Fruit fly (Drosophila melanogaster) whole organism, embryonic: Measurements from ENCODE around the gene CG5909.
A peak's percentile ranks its signal among the peaks of the same experiment; 100 is the strongest.

ENCODE experiments used
- Atf3 ChIP-seq: fragments of 200-800 bp; sonication (Bioruptor generic); optimal IDR thresholded peaks from 3 replicates; lab custom pipeline; 2016; ENCODE audit warnings: missing biosample characterization, missing genetic modification characterization
- Blimp-1 ChIP-seq: fragments of 200-800 bp; sonication (Bioruptor generic); optimal IDR thresholded peaks from 3 replicates; lab custom pipeline; 2018; ENCODE audit warnings: missing biosample characterization, missing genetic modification characterization, mild to moderate bottlenecking, moderate library complexity, missing genetic modification reagents
- CG10267 ChIP-seq: fragments of 200-800 bp; sonication (Bioruptor generic); optimal IDR thresholded peaks from 2 replicates; lab custom pipeline; 2018; ENCODE audit warnings: missing biosample characterization, mild to moderate bottlenecking, missing genetic modification characterization, moderate library complexity
- CG10979 ChIP-seq: fragments of 200-800 bp; sonication (Bioruptor generic); optimal IDR thresholded peaks from 2 replicates; lab custom pipeline; 2018; ENCODE audit warnings: missing biosample characterization, mild to moderate bottlenecking, missing genetic modification characterization, moderate library complexity
- CG12769 ChIP-seq: fragments of 200-800 bp; sonication (Bioruptor generic); optimal IDR thresholded peaks from 2 replicates; lab custom pipeline; 2019; ENCODE audit warnings: missing biosample characterization, mild to moderate bottlenecking, missing genetic modification characterization, moderate library complexity
- CG13424 ChIP-seq: fragments of 200-800 bp; sonication (Bioruptor generic); optimal IDR thresholded peaks from 2 replicates; lab custom pipeline; 2019; ENCODE audit warnings: missing biosample characterization, mild to moderate bottlenecking, missing genetic modification characterization, moderate library complexity
- CG15269 ChIP-seq: fragments of 200-800 bp; sonication (Bioruptor generic); optimal IDR thresholded peaks from 2 replicates; lab custom pipeline; 2018; ENCODE audit warnings: missing biosample characterization, mild to moderate bottlenecking, missing genetic modification characterization, moderate library complexity
- CG15479 ChIP-seq: fragments of 200-800 bp; sonication (Bioruptor generic); optimal IDR thresholded peaks from 3 replicates; lab custom pipeline; 2019; ENCODE audit warnings: missing biosample characterization, mild to moderate bottlenecking, missing genetic modification characterization, moderate library complexity
- CG17385 ChIP-seq: fragments of 200-800 bp; sonication (Bioruptor generic); optimal IDR thresholded peaks from 3 replicates; lab custom pipeline; 2018; ENCODE audit warnings: missing biosample characterization, mild to moderate bottlenecking, missing genetic modification characterization
- CG18262 ChIP-seq: fragments of 200-800 bp; optimal IDR thresholded peaks from 3 replicates; lab custom pipeline; 2019; ENCODE audit warnings: missing biosample characterization, mild to moderate bottlenecking, missing genetic modification characterization, moderate library complexity
- CG1832 ChIP-seq: fragments of 200-800 bp; sonication (Bioruptor generic); optimal IDR thresholded peaks from 2 replicates; lab custom pipeline; 2017; ENCODE audit warnings: missing biosample characterization, mild to moderate bottlenecking, missing genetic modification characterization, inconsistent platforms
- CG18764 ChIP-seq: fragments of 200-800 bp; sonication (Bioruptor generic); optimal IDR thresholded peaks from 3 replicates; lab custom pipeline; 2016; ENCODE audit warnings: missing biosample characterization, missing genetic modification characterization
- CG3995 ChIP-seq: fragments of 200-800 bp; sonication (Bioruptor generic); optimal IDR thresholded peaks from 3 replicates; lab custom pipeline; 2016; ENCODE audit warnings: missing biosample characterization, missing genetic modification characterization
- CG4360 ChIP-seq: fragments of 200-800 bp; sonication (Bioruptor generic); IDR thresholded peaks from 2 replicates; pipeline ENCODE4 v1.3.6; 2022; ENCODE audit warnings: missing biosample characterization, missing genetic modification characterization
- CG7556 ChIP-seq: fragments of 200-800 bp; sonication (Bioruptor generic); optimal IDR thresholded peaks from 2 replicates; lab custom pipeline; 2017; ENCODE audit warnings: missing biosample characterization, mild to moderate bottlenecking, missing genetic modification characterization
- CG7839 ChIP-seq: fragments of 200-800 bp; sonication (Bioruptor generic); optimal IDR thresholded peaks from 3 replicates; lab custom pipeline; 2018; ENCODE audit warnings: missing biosample characterization, mild to moderate bottlenecking, missing genetic modification characterization, moderate library complexity
- CG8478 ChIP-seq: fragments of >200 bp; optimal IDR thresholded peaks from 2 replicates; lab custom pipeline; 2018
- E2f2 ChIP-seq: fragments of 200-800 bp; sonication (Bioruptor generic); IDR thresholded peaks from 2 replicates; pipeline ENCODE4 v1.3.6; 2022; ENCODE audit warnings: missing biosample characterization, missing genetic modification characterization
- Lhr ChIP-seq: fragments of 200-800 bp; sonication (Bioruptor generic); optimal IDR thresholded peaks from 3 replicates; lab custom pipeline; 2017; ENCODE audit warnings: mild to moderate bottlenecking, missing biosample characterization, missing genetic modification reagents, missing genetic modification characterization
- MTF-1 ChIP-seq: fragments of 200-800 bp; sonication (Bioruptor generic); optimal IDR thresholded peaks from 2 replicates; lab custom pipeline; 2018; ENCODE audit warnings: missing biosample characterization, mild to moderate bottlenecking, missing genetic modification characterization, borderline replicate concordance
- Med ChIP-seq: fragments of 200-800 bp; sonication (Bioruptor generic); peaks from one replicate; lab custom pipeline; 2016; ENCODE audit warnings: missing biosample characterization, missing genetic modification characterization, mild to moderate bottlenecking, inconsistent platforms, moderate library complexity
- Pdp1 ChIP-seq, 2 experiments: fragments of 200-800 bp; sonication (Bioruptor generic); optimal IDR thresholded peaks; 3 replicates each; lab custom pipeline; 2016; ENCODE audit warnings: missing biosample characterization in 2 of 2, missing genetic modification characterization in 2 of 2, mild to moderate bottlenecking in 1 of 2, moderate library complexity in 1 of 2
- Trl ChIP-seq, 3 experiments: fragments of >200 bp in 2 of 3; fragments of 200-800 bp in 1 of 3; sonication (Bioruptor generic) in 1 of 3; optimal IDR thresholded peaks; 2 replicates in 1 of 3; 3 replicates in 2 of 3; lab custom pipeline; 2016 to 2017; ENCODE audit warnings: missing biosample characterization in 1 of 3, missing genetic modification characterization in 1 of 3
- Usf ChIP-seq: fragments of 200-800 bp; sonication (Bioruptor generic); optimal IDR thresholded peaks from 2 replicates; lab custom pipeline; 2017; ENCODE audit warnings: missing genotype, missing biosample characterization, missing genetic modification characterization
- Xbp1 ChIP-seq: fragments of 200-800 bp; sonication (Bioruptor generic); optimal IDR thresholded peaks from 3 replicates; lab custom pipeline; 2016; ENCODE audit warnings: missing biosample characterization, mild to moderate bottlenecking, missing genetic modification characterization
- abd-A ChIP-seq: fragments of 200-800 bp; sonication (Bioruptor generic); optimal IDR thresholded peaks from 3 replicates; lab custom pipeline; 2019; ENCODE audit warnings: missing biosample characterization, mild to moderate bottlenecking, missing genetic modification characterization, moderate library complexity
- caup ChIP-seq: fragments of 200-800 bp; sonication (Bioruptor generic); optimal IDR thresholded peaks from 3 replicates; lab custom pipeline; 2017; ENCODE audit warnings: missing biosample characterization, mild to moderate bottlenecking, missing genetic modification characterization, moderate library complexity; ENCODE audit not compliant: severe bottlenecking
- cg ChIP-seq: fragments of 200-800 bp; sonication (Bioruptor generic); optimal IDR thresholded peaks from 3 replicates; lab custom pipeline; 2019; ENCODE audit warnings: missing biosample characterization, mild to moderate bottlenecking, missing genetic modification characterization, moderate library complexity
- croc ChIP-seq: fragments of 200-800 bp; sonication (Bioruptor generic); conservative IDR thresholded peaks from 3 replicates; pipeline ENCODE4 v1.3.6; 2022; ENCODE audit warnings: missing biosample characterization, missing genetic modification characterization
- crp ChIP-seq, 2 experiments: fragments of 200-800 bp; sonication (Bioruptor generic); optimal IDR thresholded peaks; 2 replicates in 1 of 2; 3 replicates in 1 of 2; lab custom pipeline; 2017; ENCODE audit warnings: missing biosample characterization in 2 of 2, missing genetic modification characterization in 2 of 2, mild to moderate bottlenecking in 1 of 2, moderate library complexity in 1 of 2
- da ChIP-seq: fragments of 200-800 bp; sonication (Bioruptor generic); optimal IDR thresholded peaks from 2 replicates; lab custom pipeline; 2016; ENCODE audit warnings: missing biosample characterization, missing genetic modification characterization
- ems ChIP-seq: fragments of 200-800 bp; sonication (Bioruptor generic); optimal IDR thresholded peaks from 3 replicates; lab custom pipeline; 2016; ENCODE audit warnings: missing biosample characterization, missing genetic modification characterization
- exex ChIP-seq: fragments of 200-800 bp; sonication (Bioruptor generic); optimal IDR thresholded peaks from 4 replicates; lab custom pipeline; 2018; ENCODE audit warnings: missing biosample characterization, mild to moderate bottlenecking, missing genetic modification characterization, moderate library complexity
- ftz-f1 ChIP-seq: fragments of 200-800 bp; sonication (Bioruptor generic); optimal IDR thresholded peaks from 2 replicates; lab custom pipeline; 2016; ENCODE audit warnings: missing biosample characterization, missing genetic modification characterization
- grn ChIP-seq: fragments of 200-800 bp; sonication (Bioruptor generic); optimal IDR thresholded peaks from 3 replicates; lab custom pipeline; 2017; ENCODE audit warnings: missing biosample characterization, missing genetic modification characterization
- kay ChIP-seq: fragments of 200-800 bp; sonication (Bioruptor generic); optimal IDR thresholded peaks from 2 replicates; lab custom pipeline; 2016; ENCODE audit warnings: missing biosample characterization, missing genetic modification characterization
- mirr ChIP-seq: fragments of 200-800 bp; sonication (Bioruptor generic); optimal IDR thresholded peaks from 3 replicates; lab custom pipeline; 2018; ENCODE audit warnings: missing biosample characterization, mild to moderate bottlenecking, missing genetic modification characterization
- oc ChIP-seq: fragments of 200-800 bp; sonication (Bioruptor generic); optimal IDR thresholded peaks from 2 replicates; lab custom pipeline; 2018; ENCODE audit warnings: missing biosample characterization, mild to moderate bottlenecking, missing genetic modification characterization, moderate library complexity
- org-1 ChIP-seq: fragments of 200-800 bp; sonication (Bioruptor generic); optimal IDR thresholded peaks from 2 replicates; lab custom pipeline; 2017; ENCODE audit warnings: missing biosample characterization, missing genetic modification characterization
- psq ChIP-seq: fragments of 200-800 bp; sonication (Bioruptor generic); optimal IDR thresholded peaks from 2 replicates; lab custom pipeline; 2017; ENCODE audit warnings: missing biosample characterization, missing genetic modification characterization
- scrt ChIP-seq: fragments of 200-800 bp; sonication (Bioruptor generic); optimal IDR thresholded peaks from 2 replicates; lab custom pipeline; 2018; ENCODE audit warnings: missing biosample characterization, mild to moderate bottlenecking, missing genetic modification characterization, moderate library complexity
- sd ChIP-seq: fragments of 200-800 bp; sonication (Bioruptor generic); optimal IDR thresholded peaks from 3 replicates; lab custom pipeline; 2018; ENCODE audit warnings: missing biosample characterization, mild to moderate bottlenecking, missing genetic modification characterization, moderate library complexity
- sob ChIP-seq: fragments of 200-800 bp; sonication (Bioruptor generic); IDR thresholded peaks from 2 replicates; pipeline ENCODE4 v1.3.6; 2022; ENCODE audit warnings: missing biosample characterization, missing genetic modification characterization
- stwl ChIP-seq: fragments of 200-800 bp; sonication (Bioruptor generic); optimal IDR thresholded peaks from 3 replicates; lab custom pipeline; 2018; ENCODE audit warnings: missing biosample characterization, mild to moderate bottlenecking, missing genetic modification characterization, moderate library complexity

Gene CG5909

dm6 chr3R:27148812-27149769, 11.9 kb upstream of the CG5909 start (continued):
- TF ChIP-seq CG7839 (tag; lab: Kevin White, UChicago) (peak; percentile 21), MTF-1 (no peak), ems (GFP tag; lab: Kevin White, UChicago) (no peak), da (peak; percentile 23), croc (GFP tag; lab: Robert Waterston, UW) (0 out of 3 replicates have a peak, but pooled peaks have one; percentile 14), CG7556 (GFP tag; lab: Kevin White, UChicago) (peak; percentile 9), sob (GFP tag; lab: Robert Waterston, UW) (no peak), CG13424 (tag; lab: Kevin White, UChicago) (peak; percentile 11), org-1 (peak; percentile 18), kay (GFP tag; lab: Kevin White, UChicago) (no peak), caup (GFP tag; lab: Kevin White, UChicago) (no peak), CG10979 (tag; lab: Kevin White, UChicago) (peak; percentile 18), CG18262 (tag; lab: Kevin White, UChicago) (peak; percentile 7), Lhr (GFP tag; lab: Kevin White, UChicago) (no peak), Xbp1 (GFP tag; lab: Kevin White, UChicago) (peak; percentile 27), Pdp1 (GFP tag; optimal IDR thresholded peaks at IDR 0.05; lab: Kevin White, UChicago) (peak in 1 of 2 experiments; percentile 48), sd (peak; percentile 56), CG12769 (tag; lab: Kevin White, UChicago) (peak; percentile 89)

DNA sequence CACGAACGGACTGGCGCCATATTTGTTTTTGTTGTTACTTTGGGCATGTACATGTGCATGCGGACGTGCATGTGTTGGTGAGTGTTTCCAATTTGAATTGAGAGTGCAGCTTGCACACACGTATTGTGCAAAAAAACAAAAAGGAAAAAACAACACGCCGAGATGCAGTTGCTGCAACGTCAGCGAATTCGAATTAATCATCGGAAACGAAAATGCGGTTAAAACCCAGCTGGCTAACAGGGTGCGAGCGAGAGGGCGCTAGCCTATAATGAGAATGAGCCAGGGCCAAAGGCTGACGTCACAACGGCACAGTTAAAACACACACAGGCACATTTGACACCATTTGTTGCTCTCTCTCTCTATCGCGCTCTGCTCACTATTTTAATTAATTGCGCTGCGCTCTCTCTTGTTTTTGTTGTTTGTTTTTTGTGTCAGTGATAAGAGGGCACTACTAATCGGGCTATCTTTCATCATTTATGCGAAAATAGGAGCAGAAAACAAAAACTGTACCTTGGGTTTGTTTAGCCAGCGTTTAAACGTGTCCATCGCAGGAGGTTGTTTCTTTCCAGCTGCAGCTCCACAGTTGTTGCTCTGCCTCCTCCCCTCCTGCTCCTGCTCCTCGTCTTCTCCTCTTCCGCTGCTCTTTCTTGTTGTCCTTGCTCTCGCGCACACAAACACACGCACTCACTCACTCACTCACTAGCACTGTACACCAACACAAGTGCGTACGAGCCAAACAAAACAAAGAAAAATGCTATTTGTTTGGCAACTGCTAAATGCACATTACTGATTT, 10.9 kb upstream of the CG5909 start:
- peak; percentile 68 for TF ChIP-seq cg (GFP tag; lab: Kevin White, UChicago)
- peak; percentile 73 to 93 for TF ChIP-seq Trl (optimal IDR thresholded peaks at IDR 0.05; lab: Kevin White, UChicago)
- TF ChIP-seq Trl (GFP tag; optimal IDR thresholded peaks at IDR 0.05; lab: Kevin White, UChicago), result no peak
- TF ChIP-seq CG3995 (GFP tag; lab: Kevin White, UChicago), result no peak
- TF ChIP-seq CG15269, result peak; percentile 20
- TF ChIP-seq CG8478 (lab: Kevin White, UChicago), result no peak
- TF ChIP-seq E2f2 (GFP tag; lab: Robert Waterston, UW), result no peak
- TF ChIP-seq mirr, result peak; percentile 65
- TF ChIP-seq CG17385 (GFP tag; lab: Kevin White, UChicago), result no peak
- TF ChIP-seq CG4360 (GFP tag; lab: Robert Waterston, UW), result no peak
- no peak for TF ChIP-seq CG10267 (tag; lab: Kevin White, UChicago)
- TF ChIP-seq CG15479 (GFP tag; lab: Kevin White, UChicago), result peak; percentile 68
- peak; percentile 63 for TF ChIP-seq abd-A (tag; lab: Kevin White, UChicago)
- no peak for TF ChIP-seq CG18764 (GFP tag; lab: Kevin White, UChicago)
- TF ChIP-seq ftz-f1 (GFP tag; lab: Kevin White, UChicago), result peak; percentile 68
- no peak for TF ChIP-seq stwl (tag; lab: Kevin White, UChicago)
- TF ChIP-seq Blimp-1 (GFP tag; lab: Kevin White, UChicago), result no peak
- peak; percentile 14 for TF ChIP-seq Atf3 (GFP tag; lab: Kevin White, UChicago)
- peak; percentile 53 for TF ChIP-seq CG1832 (GFP tag; lab: Kevin White, UChicago)
- no peak for TF ChIP-seq oc (tag; lab: Kevin White, UChicago)
- TF ChIP-seq crp (GFP tag; optimal IDR thresholded peaks at IDR 0.05; lab: Kevin White, UChicago), result peak in 1 of 2 experiments; percentile 6
- TF ChIP-seq sd, result peak; percentile 18
- no peak for TF ChIP-seq Usf (GFP tag; lab: Kevin White, UChicago)
- TF ChIP-seq grn (GFP tag; lab: Kevin White, UChicago), result peak; percentile 17
- TF ChIP-seq Med (GFP tag; lab: Kevin White, UChicago), result peak; percentile 61
- peak; percentile 32 for TF ChIP-seq psq (GFP tag; lab: Kevin White, UChicago)
- peak; percentile 41 for TF ChIP-seq scrt (GFP tag; lab: Kevin White, UChicago)
- TF ChIP-seq exex, result peak; percentile 71
